Worm (Caenorhabditis elegans): ENCODE measurements around the gene ZK1127.13.

ZK1127.13 gene

DNA sequence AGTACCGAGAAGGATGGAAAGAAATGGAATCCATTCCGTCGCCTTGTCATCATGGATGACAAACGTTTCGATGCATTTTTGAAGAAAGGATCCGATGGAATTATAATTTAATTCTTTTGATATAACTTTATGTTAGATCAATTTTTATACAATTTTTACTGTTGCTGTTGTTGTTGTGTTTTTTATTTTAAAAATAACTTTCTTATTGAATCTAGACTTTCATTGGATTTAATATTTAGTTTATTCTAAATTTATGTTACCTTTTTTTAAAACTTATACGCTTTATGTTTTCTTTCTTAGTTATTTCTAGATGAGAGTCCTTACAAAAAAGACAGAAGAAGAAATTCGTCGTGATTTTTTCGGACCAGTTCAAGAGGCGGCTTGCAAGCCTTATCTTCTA, 1.9 kb downstream of the ZK1127.13 start, which contains the start of gene ZK1127.3:
ZK1127.3 (plus strand) TSS at position 301 of the 400 bp plus-strand sequence.
- TF ChIP-seq lim-6 (tag; optimal IDR thresholded peaks at IDR 0.05) (no peak), pros-1 (tag; optimal IDR thresholded peaks at IDR 0.05) (no peak), nhr-232 (tag; optimal IDR thresholded peaks at IDR 0.05) (no peak), T23F11.4 (GFP tag; optimal IDR thresholded peaks at IDR 0.05) (no peak), ceh-31 (tag; optimal IDR thresholded peaks at IDR 0.05) (no peak)

ce11 chrII:7056328-7056727, 3.2 kb downstream of the ZK1127.13 start:
- no peak for TF ChIP-seq unc-55 (GFP tag; optimal IDR thresholded peaks at IDR 0.05)
- no peak for TF ChIP-seq odd-2 (tag; optimal IDR thresholded peaks at IDR 0.05)
- TF ChIP-seq hlh-15 (tag; optimal IDR thresholded peaks at IDR 0.05), result no peak

DNA sequence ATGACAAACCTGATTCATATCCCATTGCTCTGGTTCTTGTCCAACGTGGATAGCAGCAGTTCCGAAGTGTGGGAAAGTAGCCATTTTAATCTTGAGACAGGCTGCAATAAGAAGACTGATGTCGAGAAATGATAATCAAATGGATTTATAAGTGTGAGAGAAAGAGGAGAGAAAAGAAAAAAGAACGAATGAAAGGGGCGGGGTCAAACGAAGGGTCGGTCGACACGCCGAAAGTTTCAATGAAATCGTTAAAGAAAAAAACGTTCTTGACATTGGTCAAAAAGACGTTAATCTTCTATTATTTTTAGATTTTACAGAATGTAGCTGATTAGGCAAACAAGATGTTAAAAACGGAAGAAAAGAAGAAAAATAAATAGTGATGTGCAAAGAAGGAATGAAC, 4.8 kb downstream of the ZK1127.13 start, which contains the start of gene cth-2:
cth-2 (minus strand) TSS at position 101 of the 400 bp plus-strand sequence.
- TF ChIP-seq ceh-45 (GFP tag; IDR thresholded peaks at IDR 0.05) (no peak), nfya-1 (tag; optimal IDR thresholded peaks at IDR 0.05) (no peak), ama-1 (optimal IDR thresholded peaks at IDR 0.05) (no peak), nhr-232 (tag; optimal IDR thresholded peaks at IDR 0.05) (no peak), hlh-15 (tag; optimal IDR thresholded peaks at IDR 0.05) (no peak), F13H6.1 (tag; optimal IDR thresholded peaks at IDR 0.05) (no peak), dmd-4 (tag; optimal IDR thresholded peaks at IDR 0.05; ENCODE audit: borderline replicate concordance) (no peak), ceh-6 (GFP tag; optimal IDR thresholded peaks at IDR 0.05) (no peak), zip-5 (tag; optimal IDR thresholded peaks at IDR 0.05) (no peak), ceh-19 (GFP tag; optimal IDR thresholded peaks at IDR 0.05) (no peak), syd-9 (tag; optimal IDR thresholded peaks at IDR 0.05) (no peak), elt-2 (tag; optimal IDR thresholded peaks at IDR 0.05) (no peak), pag-3 (tag; optimal IDR thresholded peaks at IDR 0.05; ENCODE audit: borderline replicate concordance) (no peak)

DNA sequence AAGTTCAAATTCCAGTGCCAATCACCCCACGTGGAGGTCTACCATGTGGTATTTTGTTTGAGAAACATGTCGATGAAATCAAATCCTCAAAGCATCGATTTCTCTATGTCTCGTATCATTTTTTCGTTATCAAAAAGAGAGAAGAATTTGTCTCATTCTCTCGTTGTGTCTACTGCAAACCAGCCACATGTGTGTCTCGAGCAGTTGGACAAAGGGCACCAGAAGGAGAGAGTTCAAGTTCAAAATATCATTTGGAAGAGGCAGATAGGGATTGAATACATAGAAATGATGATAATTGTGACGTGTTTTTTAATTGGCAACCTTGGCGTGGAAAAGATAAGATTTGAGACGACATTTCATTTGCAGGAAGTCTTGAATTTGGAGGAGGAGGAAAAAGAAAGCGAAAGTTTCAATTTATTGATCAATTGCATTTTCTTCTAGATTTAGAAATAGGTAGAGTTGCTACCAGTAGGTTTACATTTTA, 6.2 kb downstream of the ZK1127.13 start:
- TF ChIP-seq elt-2 (tag; optimal IDR thresholded peaks at IDR 0.05), result peak; percentile 38
- no peak for TF ChIP-seq fkh-6 (tag; optimal IDR thresholded peaks at IDR 0.05)
- no peak for TF ChIP-seq ahr-1 (tag; optimal IDR thresholded peaks at IDR 0.05)

- TF ChIP-seq fax-1 (tag; optimal IDR thresholded peaks at IDR 0.05) (no peak), elt-2 (tag; optimal IDR thresholded peaks at IDR 0.05) (peak; percentile 34)
These were observed 7.1 kb downstream of the ZK1127.13 start for ce11 chrII:7060202-7060601.

- TF ChIP-seq zip-5 (tag; optimal IDR thresholded peaks at IDR 0.05) (no peak), dve-1 (tag; optimal IDR thresholded peaks at IDR 0.05) (no peak), fax-1 (tag; optimal IDR thresholded peaks at IDR 0.05) (no peak), dmd-4 (tag; optimal IDR thresholded peaks at IDR 0.05; ENCODE audit: borderline replicate concordance) (no peak), ref-2 (tag; optimal IDR thresholded peaks at IDR 0.05) (no peak), odd-2 (tag; optimal IDR thresholded peaks at IDR 0.05) (no peak), che-1 (tag; optimal IDR thresholded peaks at IDR 0.05) (no peak), Y22D7AL.16 (tag; optimal IDR thresholded peaks at IDR 0.05) (no peak), pax-1 (tag; optimal IDR thresholded peaks at IDR 0.05) (no peak), fkh-6 (tag; optimal IDR thresholded peaks at IDR 0.05) (no peak), ztf-16 (tag; optimal IDR thresholded peaks at IDR 0.05) (no peak), lim-6 (tag; optimal IDR thresholded peaks at IDR 0.05) (no peak), sox-4 (tag; optimal IDR thresholded peaks at IDR 0.05) (no peak), lin-11 (tag; optimal IDR thresholded peaks at IDR 0.05) (no peak), ceh-9 (tag; optimal IDR thresholded peaks at IDR 0.05) (no peak)
These were observed 7.7 kb downstream of the ZK1127.13 start for ce11 chrII:7060791-7061190.
